Fruit fly (Drosophila melanogaster) whole organism, prepupa: ENCODE measurements around the gene corto.

ENCODE experiments used
- CG10631 ChIP-seq: fragments of 200-800 bp; sonication (Bioruptor generic); optimal IDR thresholded peaks from 2 replicates; lab custom pipeline; 2016; ENCODE audit warnings: missing biosample characterization, missing genetic modification characterization
- CG15336 ChIP-seq: fragments of 200-800 bp; sonication (Bioruptor generic); IDR thresholded peaks from 2 replicates; pipeline ENCODE4 v1.3.6; 2022; ENCODE audit warnings: missing biosample characterization, missing genetic modification characterization
- CG1621 ChIP-seq: fragments of 200-800 bp; sonication (Bioruptor generic); optimal IDR thresholded peaks from 3 replicates; lab custom pipeline; 2018; ENCODE audit warnings: missing biosample characterization, mild to moderate bottlenecking, missing genetic modification characterization
- CG16779 ChIP-seq: fragments of 200-800 bp; sonication (Bioruptor generic); optimal IDR thresholded peaks from 3 replicates; lab custom pipeline; 2017; ENCODE audit warnings: missing biosample characterization, mild to moderate bottlenecking, missing genetic modification characterization
- CG3032 ChIP-seq: fragments of 200-800 bp; optimal IDR thresholded peaks from 2 replicates; lab custom pipeline; 2019; ENCODE audit warnings: missing biosample characterization, mild to moderate bottlenecking, missing genetic modification characterization, moderate library complexity
- CG31627 ChIP-seq: fragments of 200-800 bp; sonication (Bioruptor generic); optimal IDR thresholded peaks from 3 replicates; lab custom pipeline; 2016; ENCODE audit warnings: missing biosample characterization, missing genetic modification characterization
- CG32006 ChIP-seq: fragments of 200-800 bp; sonication (Bioruptor generic); optimal IDR thresholded peaks from 3 replicates; lab custom pipeline; 2017; ENCODE audit warnings: missing biosample characterization, mild to moderate bottlenecking, missing genetic modification characterization
- CG34406 ChIP-seq: fragments of 200-800 bp; sonication (Bioruptor generic); optimal IDR thresholded peaks from 3 replicates; lab custom pipeline; 2016; ENCODE audit warnings: missing biosample characterization, missing genetic modification characterization
- CG3919 ChIP-seq: fragments of 200-800 bp; sonication (Bioruptor generic); optimal IDR thresholded peaks from 3 replicates; lab custom pipeline; 2016; ENCODE audit warnings: missing biosample characterization, missing genetic modification characterization
- CG4318 ChIP-seq: fragments of 200-800 bp; sonication (Bioruptor generic); optimal IDR thresholded peaks from 3 replicates; lab custom pipeline; 2017; ENCODE audit warnings: missing biosample characterization, mild to moderate bottlenecking, missing genetic modification characterization
- CG6163 ChIP-seq: fragments of 200-800 bp; sonication (Bioruptor generic); IDR thresholded peaks from 3 replicates; pipeline ENCODE4 v1.3.6; 2022; ENCODE audit warnings: missing biosample characterization, missing genetic modification characterization
- CG6808 ChIP-seq: fragments of 200-800 bp; sonication (Bioruptor generic); optimal IDR thresholded peaks from 3 replicates; lab custom pipeline; 2017; ENCODE audit warnings: missing biosample characterization, missing genetic modification characterization, mild to moderate bottlenecking, moderate library complexity, missing genetic modification reagents
- CG8119 ChIP-seq: fragments of 200-800 bp; sonication (Bioruptor generic); IDR thresholded peaks from 3 replicates; pipeline ENCODE4 v1.3.6; 2022; ENCODE audit warnings: missing biosample characterization, missing genetic modification characterization
- CG9139 ChIP-seq: fragments of 200-800 bp; sonication (Bioruptor generic); optimal IDR thresholded peaks from 3 replicates; lab custom pipeline; 2017; ENCODE audit warnings: missing biosample characterization, mild to moderate bottlenecking, missing genetic modification characterization
- Eip75B ChIP-seq: fragments of 200-800 bp; sonication (Bioruptor generic); optimal IDR thresholded peaks from 3 replicates; lab custom pipeline; 2016; ENCODE audit warnings: missing biosample characterization, missing genetic modification characterization
- Eip78C ChIP-seq: fragments of 200-800 bp; sonication (Bioruptor generic); peaks from one replicate; lab custom pipeline; 2016; ENCODE audit warnings: missing biosample characterization, missing genetic modification characterization
- Ets21C ChIP-seq: fragments of 200-800 bp; sonication (Bioruptor generic); optimal IDR thresholded peaks from 3 replicates; lab custom pipeline; 2016; ENCODE audit warnings: missing biosample characterization, missing genetic modification characterization
- Gug ChIP-seq: fragments of 200-800 bp; sonication (Bioruptor generic); IDR thresholded peaks from 2 replicates; pipeline ENCODE4 v1.3.6; 2022; ENCODE audit warnings: missing biosample characterization, missing genetic modification characterization
- Hr4 ChIP-seq: fragments of 200-800 bp; sonication (Bioruptor generic); optimal IDR thresholded peaks from 3 replicates; lab custom pipeline; 2016; ENCODE audit warnings: missing biosample characterization, missing genetic modification characterization
- Met ChIP-seq: fragments of 200-800 bp; sonication (Bioruptor generic); optimal IDR thresholded peaks from 3 replicates; lab custom pipeline; 2016; ENCODE audit warnings: missing biosample characterization, missing genetic modification characterization
- OdsH ChIP-seq: fragments of 200-800 bp; sonication (Bioruptor generic); optimal IDR thresholded peaks from 3 replicates; lab custom pipeline; 2016; ENCODE audit warnings: missing biosample characterization, missing genetic modification characterization
- Smox ChIP-seq: fragments of 200-800 bp; sonication (Bioruptor generic); optimal IDR thresholded peaks from 3 replicates; lab custom pipeline; 2016; ENCODE audit warnings: missing biosample characterization, missing genetic modification characterization
- Sox102F ChIP-seq: fragments of 200-800 bp; sonication (Bioruptor generic); optimal IDR thresholded peaks from 2 replicates; lab custom pipeline; 2016; ENCODE audit warnings: missing biosample characterization, mild to moderate bottlenecking, missing genetic modification characterization
- Sox14 ChIP-seq: fragments of 200-800 bp; sonication (Bioruptor generic); optimal IDR thresholded peaks from 3 replicates; lab custom pipeline; 2016; ENCODE audit warnings: missing biosample characterization, missing genetic modification characterization
- achi ChIP-seq: fragments of 200-800 bp; sonication (Bioruptor generic); optimal IDR thresholded peaks from 3 replicates; lab custom pipeline; 2016; ENCODE audit warnings: missing biosample characterization, missing genetic modification characterization
- acj6 ChIP-seq: fragments of 200-800 bp; sonication (Bioruptor generic); optimal IDR thresholded peaks from 3 replicates; lab custom pipeline; 2016; ENCODE audit warnings: missing biosample characterization, missing genetic modification characterization
- cyc ChIP-seq: fragments of 200-800 bp; sonication (Bioruptor generic); optimal IDR thresholded peaks from 3 replicates; lab custom pipeline; 2016; ENCODE audit warnings: missing biosample characterization, missing genetic modification characterization
- dac ChIP-seq: fragments of 200-800 bp; sonication (Bioruptor generic); optimal IDR thresholded peaks from 2 replicates; lab custom pipeline; 2017; ENCODE audit warnings: missing biosample characterization, mild to moderate bottlenecking, missing genetic modification characterization
- dsx ChIP-seq: fragments of 200-800 bp; optimal IDR thresholded peaks from 3 replicates; lab custom pipeline; 2019; ENCODE audit warnings: missing biosample characterization, mild to moderate bottlenecking, missing genetic modification characterization, moderate library complexity; ENCODE audit not compliant: poor library complexity, severe bottlenecking
- esn ChIP-seq: fragments of 200-800 bp; sonication (Bioruptor generic); optimal IDR thresholded peaks from 2 replicates; lab custom pipeline; 2016; ENCODE audit warnings: missing biosample characterization, mild to moderate bottlenecking, missing genetic modification characterization, moderate library complexity
- fd59A ChIP-seq: fragments of 200-800 bp; sonication (Bioruptor generic); optimal IDR thresholded peaks from 2 replicates; lab custom pipeline; 2017; ENCODE audit warnings: missing biosample characterization, mild to moderate bottlenecking, missing genetic modification characterization, missing genetic modification reagents
- fkh ChIP-seq: fragments of 200-800 bp; sonication (Bioruptor generic); optimal IDR thresholded peaks from 3 replicates; lab custom pipeline; 2017; ENCODE audit warnings: missing biosample characterization, mild to moderate bottlenecking, missing genetic modification characterization, moderate library complexity
- lz ChIP-seq: fragments of 200-800 bp; sonication (Bioruptor generic); optimal IDR thresholded peaks from 3 replicates; lab custom pipeline; 2016; ENCODE audit warnings: missing biosample characterization, missing genetic modification characterization
- net ChIP-seq: fragments of 200-800 bp; sonication (Bioruptor generic); optimal IDR thresholded peaks from 3 replicates; lab custom pipeline; 2016; ENCODE audit warnings: missing biosample characterization, missing genetic modification characterization
- spab ChIP-seq: fragments of 200-800 bp; sonication (Bioruptor generic); optimal IDR thresholded peaks from 2 replicates; lab custom pipeline; 2017; ENCODE audit warnings: missing biosample characterization, mild to moderate bottlenecking, missing genetic modification characterization, missing genetic modification reagents
- ss ChIP-seq, 2 experiments: fragments of 200-800 bp; sonication (Bioruptor generic); optimal IDR thresholded peaks; 2 replicates in 1 of 2; 3 replicates in 1 of 2; lab custom pipeline; 2017 to 2018; ENCODE audit warnings: mild to moderate bottlenecking in 2 of 2, missing biosample characterization in 2 of 2, missing genetic modification characterization in 2 of 2, moderate library complexity in 1 of 2
- svp ChIP-seq: fragments of 200-800 bp; sonication (Bioruptor generic); peaks from one replicate; lab custom pipeline; 2016; ENCODE audit warnings: missing biosample characterization, missing genetic modification characterization
- topi ChIP-seq: fragments of 200-800 bp; sonication (Bioruptor generic); optimal IDR thresholded peaks from 3 replicates; lab custom pipeline; 2016; ENCODE audit warnings: missing biosample characterization, missing genetic modification characterization
- vri ChIP-seq: fragments of 200-800 bp; sonication (Bioruptor generic); optimal IDR thresholded peaks from 3 replicates; lab custom pipeline; 2016; ENCODE audit warnings: missing biosample characterization, mild to moderate bottlenecking, missing genetic modification characterization

Gene corto

DNA sequence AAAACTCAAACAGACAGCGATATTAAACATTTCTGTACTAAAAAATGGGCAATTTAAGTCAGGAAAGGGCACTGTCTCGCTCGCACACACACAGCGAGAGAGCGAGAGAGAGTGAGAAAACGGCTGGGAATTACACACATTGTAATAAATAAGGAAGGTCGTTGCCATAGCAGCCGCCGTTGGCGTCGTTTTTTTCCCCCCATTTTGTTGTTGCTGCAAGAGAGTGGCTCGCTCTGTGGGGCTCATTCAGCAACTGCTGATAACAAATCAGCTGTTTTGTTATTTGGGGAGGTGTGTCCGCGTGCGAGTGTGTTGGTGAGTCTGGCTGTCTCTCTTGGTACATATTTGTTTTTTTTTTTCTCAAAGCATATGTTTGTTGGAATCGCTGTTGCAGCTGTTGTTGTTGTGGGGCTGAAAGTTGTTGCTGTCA, 976 bp upstream of the corto start (continued):
- TF ChIP-seq Ets21C: no peak
- TF ChIP-seq dac (GFP tag; lab: Kevin White, UChicago): no peak
- no peak for TF ChIP-seq acj6 (GFP tag; lab: Kevin White, UChicago)
- no peak for TF ChIP-seq Hr4 (GFP tag; lab: Kevin White, UChicago)
- peak; percentile 26 for TF ChIP-seq Met
- TF ChIP-seq CG1621: peak; percentile 34
- peak; percentile 92 for TF ChIP-seq vri (GFP tag; lab: Kevin White, UChicago)
- TF ChIP-seq CG6163 (GFP tag; lab: Robert Waterston, UW): no peak
- TF ChIP-seq dsx: peak; percentile 97
- peak; percentile 35 for TF ChIP-seq spab (GFP tag; lab: Kevin White, UChicago)
- TF ChIP-seq OdsH (GFP tag; lab: Kevin White, UChicago): peak; percentile 6
- no peak for TF ChIP-seq CG3919 (GFP tag; lab: Kevin White, UChicago)
- no peak for TF ChIP-seq achi
- TF ChIP-seq Sox102F (GFP tag; lab: Kevin White, UChicago): peak; percentile 59
- peak; percentile 35 for TF ChIP-seq CG6808
- peak; percentile 47 to 72 for TF ChIP-seq ss (GFP tag; optimal IDR thresholded peaks at IDR 0.05; lab: Kevin White, UChicago)
- TF ChIP-seq CG15336 (GFP tag; lab: Robert Waterston, UW): no peak
- no peak for TF ChIP-seq cyc (GFP tag; lab: Kevin White, UChicago)
- TF ChIP-seq, all 60 proteins: peak for 28

DNA sequence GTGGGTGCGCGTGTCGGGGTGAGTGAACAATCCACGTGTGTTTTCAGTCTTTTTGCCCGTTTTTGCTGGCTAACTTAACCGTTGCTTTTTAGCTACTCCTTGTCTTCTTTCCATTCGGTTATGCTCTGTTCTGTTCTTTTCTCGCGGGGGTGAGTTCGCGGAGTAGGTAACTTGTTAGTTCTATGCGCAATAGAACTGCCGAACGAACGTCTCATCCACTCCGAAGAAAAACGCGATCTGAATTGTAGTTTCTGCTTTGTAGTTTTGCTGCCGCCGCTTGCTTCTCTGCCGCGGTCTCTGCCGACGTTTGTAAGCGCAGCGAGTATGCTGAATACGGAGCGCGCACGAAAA, 426 bp downstream of the corto start:
- TF ChIP-seq CG34406 (GFP tag; lab: Kevin White, UChicago) (no peak), CG3919 (GFP tag; lab: Kevin White, UChicago) (peak; percentile 12)

DNA sequence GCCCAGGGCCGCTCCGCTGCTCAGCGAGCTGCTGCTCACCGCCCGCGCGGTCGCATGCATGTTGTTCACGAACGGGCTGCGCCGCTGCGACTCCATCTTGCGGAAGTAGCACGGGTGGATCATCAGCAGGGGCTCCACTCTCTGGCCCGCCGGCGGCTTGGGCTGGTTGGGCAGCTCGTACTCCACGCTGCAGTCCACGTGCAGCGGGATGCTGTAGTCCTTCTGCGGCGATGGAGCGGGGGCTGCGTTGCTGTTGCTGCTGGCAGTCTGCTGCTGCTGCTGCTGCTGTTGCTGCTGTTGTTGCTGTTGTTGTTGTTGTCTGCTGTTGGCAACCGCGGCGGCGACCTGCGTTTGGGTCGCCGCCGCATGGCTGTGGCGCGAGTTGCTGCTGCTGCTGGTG, 1.5 kb downstream of the corto start:
- TF ChIP-seq CG3032 (no peak), Sox102F (GFP tag; lab: Kevin White, UChicago) (no peak), achi (no peak), acj6 (GFP tag; lab: Kevin White, UChicago) (no peak), CG10631 (GFP tag; lab: Kevin White, UChicago) (no peak), spab (GFP tag; lab: Kevin White, UChicago) (no peak), CG9139 (no peak), CG32006 (GFP tag; lab: Kevin White, UChicago) (no peak), esn (GFP tag; lab: Kevin White, UChicago) (no peak), topi (GFP tag; lab: Kevin White, UChicago) (no peak), CG8119 (no peak), Sox14 (no peak), CG6163 (GFP tag; lab: Robert Waterston, UW) (no peak), Gug (GFP tag; lab: Robert Waterston, UW) (no peak), CG3919 (GFP tag; lab: Kevin White, UChicago) (no peak), Smox (GFP tag; lab: Kevin White, UChicago) (no peak), CG1621 (no peak)

DNA sequence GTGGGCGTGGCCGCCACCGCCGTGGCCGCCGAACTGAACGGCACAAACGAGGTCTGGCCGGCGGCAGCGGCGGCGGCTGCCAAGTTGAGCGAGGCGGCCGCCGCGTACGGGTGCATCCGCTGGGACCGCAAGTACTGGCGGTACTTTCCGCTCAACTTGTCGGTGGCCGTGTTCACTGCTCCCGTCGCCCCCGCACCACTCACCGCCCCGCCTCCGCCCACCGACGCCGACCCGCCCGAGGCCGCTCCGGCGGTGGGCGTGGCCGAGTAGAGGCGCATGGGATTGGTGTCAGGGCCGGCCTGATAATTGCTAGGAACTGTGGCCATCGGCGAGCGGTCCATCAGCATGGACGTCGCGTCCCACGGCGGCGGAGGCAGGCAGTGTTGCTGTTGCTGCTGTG, 2.5 kb downstream of the corto start:
- TF ChIP-seq fd59A (GFP tag; lab: Kevin White, UChicago): no peak
- no peak for TF ChIP-seq CG16779
- TF ChIP-seq Met: no peak
- no peak for TF ChIP-seq Eip75B (GFP tag; lab: Kevin White, UChicago)
- TF ChIP-seq CG15336 (GFP tag; lab: Robert Waterston, UW): no peak
- no peak for TF ChIP-seq achi

DNA sequence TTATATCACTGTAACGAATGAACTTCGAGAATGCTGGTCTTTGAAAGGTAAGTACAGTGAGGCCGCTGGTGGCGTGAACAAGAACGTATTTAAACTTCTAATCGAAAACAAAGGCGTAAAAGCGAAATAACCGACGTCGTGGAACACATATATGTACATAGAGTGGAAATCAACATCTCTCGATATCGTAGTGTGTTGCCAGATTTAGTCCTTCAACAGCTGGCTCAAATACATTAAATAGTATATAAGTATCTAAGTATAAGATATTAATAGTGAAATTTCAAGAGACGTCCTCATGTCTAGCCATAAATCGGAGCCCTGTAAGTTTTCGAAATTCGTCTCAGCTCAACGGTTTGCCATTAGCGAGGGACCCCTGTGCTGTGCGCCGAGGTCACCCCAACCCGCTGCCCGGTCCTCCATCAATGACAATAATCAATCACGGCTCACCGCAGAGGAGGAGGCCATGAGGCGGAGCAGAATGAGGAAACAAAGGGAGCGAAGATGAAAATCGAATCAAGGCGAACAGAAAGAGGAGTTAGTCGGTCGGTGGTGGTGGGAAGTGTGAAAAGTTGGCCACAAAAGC, 3.8 kb downstream of the corto start:
- peak; percentile 14 for TF ChIP-seq acj6 (GFP tag; lab: Kevin White, UChicago)
- TF ChIP-seq esn (GFP tag; lab: Kevin White, UChicago): peak; percentile 5
- peak; percentile 91 for TF ChIP-seq svp (GFP tag; lab: Kevin White, UChicago)
- TF ChIP-seq CG31627: peak; percentile 2
- TF ChIP-seq CG32006 (GFP tag; lab: Kevin White, UChicago): peak; percentile 44
- no peak for TF ChIP-seq fd59A (GFP tag; lab: Kevin White, UChicago)
- peak; percentile 58 for TF ChIP-seq Eip78C (GFP tag; lab: Kevin White, UChicago)
- TF ChIP-seq CG6808: no peak
- TF ChIP-seq CG6163 (GFP tag; lab: Robert Waterston, UW): 0 out of 3 replicates have a peak, but pooled peaks have one; percentile 17
- TF ChIP-seq net: peak; percentile 7
- TF ChIP-seq lz (GFP tag; lab: Kevin White, UChicago): no peak
- TF ChIP-seq topi (GFP tag; lab: Kevin White, UChicago): no peak
- no peak for TF ChIP-seq fkh (GFP tag; lab: Kevin White, UChicago)
- TF ChIP-seq CG4318 (GFP tag; lab: Kevin White, UChicago): no peak
